Fruit fly (Drosophila melanogaster) S2 (cell line): ENCODE data around the gene Pfrx.

Experiments used
- CG8478 ChIP-seq: fragments of >200 bp; optimal IDR thresholded peaks from 2 replicates; lab custom pipeline; 2018
- CTCF ChIP-seq, 2 experiments: fragments of >200 bp; optimal IDR thresholded peaks; 2 replicates each; lab custom pipeline; 2018

DNA sequence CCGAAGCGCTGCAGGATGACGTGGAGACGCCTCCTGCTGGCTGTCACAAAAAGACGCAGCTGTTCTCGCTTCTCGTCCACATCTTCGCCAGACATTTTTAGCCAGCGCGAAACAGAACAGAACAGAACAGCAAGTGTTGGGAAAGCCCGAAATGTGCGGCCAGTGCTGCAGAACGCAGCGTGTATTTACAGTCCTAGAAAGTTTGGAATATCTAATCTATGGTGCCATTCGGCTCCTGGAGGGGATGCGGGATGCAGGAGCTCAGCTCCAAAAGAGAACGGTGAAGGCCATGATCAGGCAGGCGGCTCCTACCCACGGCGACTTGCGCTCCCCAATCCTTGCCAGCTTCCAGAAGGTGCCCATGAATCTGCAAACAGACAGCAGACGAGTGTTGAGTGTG, 1.0 kb upstream of the Pfrx start, which contains the start of gene CG12204:
- TF ChIP-seq CTCF (optimal IDR thresholded peaks at IDR 0.05; lab: Kevin White, UChicago) = no peak
- TF ChIP-seq CG8478 (lab: Kevin White, UChicago) = no peak
